Fruit fly (Drosophila melanogaster): ENCODE data around the gene CG43694.

The CG43694 gene

dm6 chr3R:23395720-23396119 is 30.1 kb downstream of the CG43694 start (continued):
- TF ChIP-seq OdsH (GFP tag; optimal IDR thresholded peaks at IDR 0.05): peak; percentile 49
- TF ChIP-seq CG6808 (GFP tag; optimal IDR thresholded peaks at IDR 0.05): no peak
- TF ChIP-seq CG1621 (tag; optimal IDR thresholded peaks at IDR 0.05): no peak
- peak; percentile 11 for TF ChIP-seq CG11762 (GFP tag; optimal IDR thresholded peaks at IDR 0.05; ENCODE audit: insufficient read depth)
- peak; percentile 45 for TF ChIP-seq achi (GFP tag; optimal IDR thresholded peaks at IDR 0.05)
- TF ChIP-seq CG6276 (GFP tag; optimal IDR thresholded peaks at IDR 0.05): peak; percentile 72
- TF ChIP-seq CG7368 (GFP tag; optimal IDR thresholded peaks at IDR 0.05): no peak
- no peak for TF ChIP-seq Eip75B (GFP tag; optimal IDR thresholded peaks at IDR 0.05)
- peak; percentile 69; the same call in 2 of the 3 replicates for TF ChIP-seq CG6163 (GFP tag; IDR thresholded peaks at IDR 0.05)
- TF ChIP-seq ss (GFP tag; optimal IDR thresholded peaks at IDR 0.05): no peak
- TF ChIP-seq Hr38 (GFP tag; optimal IDR thresholded peaks at IDR 0.05): no peak
- TF ChIP-seq CG32006 (GFP tag; optimal IDR thresholded peaks at IDR 0.05): peak; percentile 83
- no peak for TF ChIP-seq Ets21C (GFP tag; optimal IDR thresholded peaks at IDR 0.05)
- no peak for TF ChIP-seq CG9139 (GFP tag; optimal IDR thresholded peaks at IDR 0.05)
- TF ChIP-seq Smox (GFP tag; optimal IDR thresholded peaks at IDR 0.05): no peak
- peak; percentile 60 for TF ChIP-seq svp (GFP tag)
- peak in 1 of 2 experiments; percentile 49 for TF ChIP-seq salr (GFP tag; optimal IDR thresholded peaks at IDR 0.05)
- no peak for TF ChIP-seq Hr39 (GFP tag; optimal IDR thresholded peaks at IDR 0.05)
- TF ChIP-seq Ets96B (tag; optimal IDR thresholded peaks at IDR 0.05): no peak
- TF ChIP-seq CG3032 (tag; optimal IDR thresholded peaks at IDR 0.05): no peak
- peak; percentile 40 for TF ChIP-seq net (GFP tag; optimal IDR thresholded peaks at IDR 0.05)
- peak; percentile 82 for TF ChIP-seq Hr4 (GFP tag; optimal IDR thresholded peaks at IDR 0.05)
- TF ChIP-seq Blimp-1 (GFP tag; optimal IDR thresholded peaks at IDR 0.05): no peak
- peak; percentile 82 for TF ChIP-seq Eip78C (GFP tag)
- no peak for TF ChIP-seq Sox15 (GFP tag; optimal IDR thresholded peaks at IDR 0.05)
- peak; percentile 52; the same call in 1 of the 2 replicates for TF ChIP-seq Gug (GFP tag; IDR thresholded peaks at IDR 0.05)
- no peak for TF ChIP-seq lz (GFP tag; optimal IDR thresholded peaks at IDR 0.05)
- peak; percentile 23 for TF ChIP-seq CG11294 (GFP tag; IDR thresholded peaks at IDR 0.05)
- TF ChIP-seq topi (GFP tag; optimal IDR thresholded peaks at IDR 0.05): no peak
- TF ChIP-seq CG10631 (GFP tag; optimal IDR thresholded peaks at IDR 0.05): peak; percentile 25
- TF ChIP-seq CG8119 (GFP tag; IDR thresholded peaks at IDR 0.05): peak; percentile 85
- peak; percentile 52 for TF ChIP-seq CG4318 (GFP tag; optimal IDR thresholded peaks at IDR 0.05)
- no peak for TF ChIP-seq esn (GFP tag; optimal IDR thresholded peaks at IDR 0.05)
- TF ChIP-seq CG15336 (GFP tag; IDR thresholded peaks at IDR 0.05): peak; percentile 87

dm6 chr3R:23393507-23393906 is 32.3 kb downstream of the CG43694 start:
- no peak for TF ChIP-seq ss (GFP tag; optimal IDR thresholded peaks at IDR 0.05)
- no peak for TF ChIP-seq vri (GFP tag; optimal IDR thresholded peaks at IDR 0.05)
- TF ChIP-seq Hr4 (GFP tag; optimal IDR thresholded peaks at IDR 0.05): peak; percentile 73
- peak; percentile 49 for TF ChIP-seq CG6276 (GFP tag; optimal IDR thresholded peaks at IDR 0.05)
- peak; percentile 8 for TF ChIP-seq CG4318 (GFP tag; optimal IDR thresholded peaks at IDR 0.05)
- TF ChIP-seq spab (GFP tag; optimal IDR thresholded peaks at IDR 0.05): no peak
- TF ChIP-seq CG6792 (GFP tag; optimal IDR thresholded peaks at IDR 0.05): no peak
- no peak for TF ChIP-seq Eip75B (GFP tag; optimal IDR thresholded peaks at IDR 0.05)
- no peak for TF ChIP-seq CG6854 (GFP tag; optimal IDR thresholded peaks at IDR 0.05)
- TF ChIP-seq CG6163 (GFP tag; IDR thresholded peaks at IDR 0.05): no peak
- peak; percentile 62; the same call in 2 of the 3 replicates for TF ChIP-seq CG8119 (GFP tag; IDR thresholded peaks at IDR 0.05)
- TF ChIP-seq net (GFP tag; optimal IDR thresholded peaks at IDR 0.05): no peak
- peak; percentile 67 for TF ChIP-seq CG32006 (GFP tag; optimal IDR thresholded peaks at IDR 0.05)
- no peak for TF ChIP-seq Sox14 (GFP tag; optimal IDR thresholded peaks at IDR 0.05)
- no peak for TF ChIP-seq fkh (GFP tag; optimal IDR thresholded peaks at IDR 0.05)
- peak; percentile 68 for TF ChIP-seq CG15336 (GFP tag; IDR thresholded peaks at IDR 0.05)
- TF ChIP-seq Sox102F (GFP tag; optimal IDR thresholded peaks at IDR 0.05): no peak
- TF ChIP-seq CG6808 (GFP tag; optimal IDR thresholded peaks at IDR 0.05): no peak
- no peak for TF ChIP-seq CG3919 (GFP tag; optimal IDR thresholded peaks at IDR 0.05)
- TF ChIP-seq Gug (GFP tag; IDR thresholded peaks at IDR 0.05): no peak
- TF ChIP-seq eg (GFP tag; IDR thresholded peaks at IDR 0.05): peak; percentile 48; the same call in 1 of the 3 replicates
- TF ChIP-seq Eip78C (GFP tag): peak; percentile 55

Measured in whole organism, prepupa.